Worm (Caenorhabditis elegans) whole organism, late embryonic: Measurements from ENCODE around the gene spv-1.

Experiments
- F13H6.1 ChIP-seq: sonication (generic microtip); optimal IDR thresholded peaks from 2 replicates; lab custom pipeline; 2016; ENCODE audit warnings: missing genetic modification characterization, missing compliant biosample characterization
- K02D7.2 ChIP-seq: sonication (generic microtip); optimal IDR thresholded peaks from 2 replicates; lab custom pipeline; 2017; ENCODE audit warnings: mild to moderate bottlenecking, missing genetic modification characterization, missing compliant biosample characterization
- T23F11.4 ChIP-seq: fragments of 200-800 bp; sonication (Bioruptor generic); optimal IDR thresholded peaks from 2 replicates; lab custom pipeline; 2018; ENCODE audit warnings: mild to moderate bottlenecking, missing genetic modification characterization, missing compliant biosample characterization
- Y22D7AL.16 ChIP-seq: sonication (generic microtip); optimal IDR thresholded peaks from 2 replicates; lab custom pipeline; 2016; ENCODE audit warnings: missing genetic modification characterization, missing compliant biosample characterization
- ceh-14 ChIP-seq: sonication (generic microtip); optimal IDR thresholded peaks from 2 replicates; lab custom pipeline; 2016; ENCODE audit warnings: missing genotype, missing genetic modification characterization, missing compliant biosample characterization
- ceh-2 ChIP-seq: sonication (generic microtip); optimal IDR thresholded peaks from 2 replicates; lab custom pipeline; 2016; ENCODE audit warnings: missing genotype, missing genetic modification characterization, missing compliant biosample characterization
- ceh-22 ChIP-seq: sonication (generic microtip); optimal IDR thresholded peaks from 2 replicates; lab custom pipeline; 2017; ENCODE audit warnings: missing biosample characterization, missing genetic modification characterization
- ceh-24 ChIP-seq: sonication (generic microtip); optimal IDR thresholded peaks from 2 replicates; lab custom pipeline; 2016; ENCODE audit warnings: mild to moderate bottlenecking, missing genetic modification characterization, missing compliant biosample characterization
- ceh-34 ChIP-seq: sonication (generic microtip); optimal IDR thresholded peaks from 2 replicates; lab custom pipeline; 2016; ENCODE audit warnings: mild to moderate bottlenecking, missing genetic modification characterization, missing compliant biosample characterization
- ceh-45 ChIP-seq: fragments of 200-800 bp; sonication (Bioruptor generic); IDR thresholded peaks from 2 replicates; pipeline ENCODE4 v1.3.6; 2022; ENCODE audit warnings: missing genetic modification reagents, missing genetic modification characterization, missing compliant biosample characterization
- che-1 ChIP-seq: sonication (generic microtip); optimal IDR thresholded peaks from 2 replicates; lab custom pipeline; 2016; ENCODE audit warnings: mild to moderate bottlenecking, missing genetic modification characterization, missing compliant biosample characterization
- dmd-4 ChIP-seq: sonication (generic microtip); optimal IDR thresholded peaks from 2 replicates; lab custom pipeline; 2016; ENCODE audit warnings: borderline replicate concordance, missing genetic modification characterization, missing compliant biosample characterization
- elt-2 ChIP-seq: sonication (generic microtip); optimal IDR thresholded peaks from 2 replicates; lab custom pipeline; 2016; ENCODE audit warnings: missing genetic modification reagents, missing genetic modification characterization, missing compliant biosample characterization
- ets-4 ChIP-seq: sonication (generic microtip); optimal IDR thresholded peaks from 2 replicates; lab custom pipeline; 2016; ENCODE audit warnings: missing genetic modification characterization, missing compliant biosample characterization
- eyg-1 ChIP-seq: sonication (generic microtip); optimal IDR thresholded peaks from 2 replicates; lab custom pipeline; 2016; ENCODE audit warnings: missing genotype, missing genetic modification characterization, missing compliant biosample characterization
- fax-1 ChIP-seq: sonication (generic microtip); optimal IDR thresholded peaks from 2 replicates; lab custom pipeline; 2016; ENCODE audit warnings: missing genotype, missing genetic modification characterization, missing compliant biosample characterization
- fkh-10 ChIP-seq: fragments of 150-350 bp; optimal IDR thresholded peaks from 2 replicates; lab custom pipeline; 2014; ENCODE audit warnings: missing biosample characterization, missing genetic modification reagents, missing genetic modification characterization
- fkh-6 ChIP-seq: sonication (generic microtip); optimal IDR thresholded peaks from 2 replicates; lab custom pipeline; 2016; ENCODE audit warnings: missing genetic modification characterization, missing compliant biosample characterization
- hlh-6 ChIP-seq: sonication (generic microtip); optimal IDR thresholded peaks from 2 replicates; lab custom pipeline; 2016; ENCODE audit warnings: missing genotype, missing genetic modification characterization, missing compliant biosample characterization
- lim-6 ChIP-seq: sonication (generic microtip); optimal IDR thresholded peaks from 2 replicates; lab custom pipeline; 2016; ENCODE audit warnings: missing genetic modification characterization, missing compliant biosample characterization
- mec-3 ChIP-seq: sonication (generic microtip); optimal IDR thresholded peaks from 2 replicates; lab custom pipeline; 2016; ENCODE audit warnings: borderline replicate concordance, missing genetic modification characterization, missing compliant biosample characterization
- nfya-1 ChIP-seq: sonication (generic microtip); optimal IDR thresholded peaks from 2 replicates; lab custom pipeline; 2017; ENCODE audit warnings: missing genetic modification characterization, mild to moderate bottlenecking, missing compliant biosample characterization, antibody characterized with exemption, moderate library complexity
- nhr-232 ChIP-seq: sonication (generic microtip); optimal IDR thresholded peaks from 2 replicates; lab custom pipeline; 2016; ENCODE audit warnings: missing genetic modification characterization, missing compliant biosample characterization
- odd-2 ChIP-seq: sonication (generic microtip); optimal IDR thresholded peaks from 2 replicates; lab custom pipeline; 2017; ENCODE audit warnings: antibody characterized with exemption, mild to moderate bottlenecking, missing genetic modification characterization, missing compliant biosample characterization
- pag-3 ChIP-seq: sonication (generic microtip); optimal IDR thresholded peaks from 2 replicates; lab custom pipeline; 2016; ENCODE audit warnings: missing compliant biosample characterization, missing genetic modification characterization, borderline replicate concordance
- pqm-1 ChIP-seq: sonication (generic microtip); optimal IDR thresholded peaks from 2 replicates; lab custom pipeline; 2016; ENCODE audit warnings: missing genetic modification characterization, missing compliant biosample characterization
- ref-2 ChIP-seq: sonication (generic microtip); optimal IDR thresholded peaks from 2 replicates; lab custom pipeline; 2016; ENCODE audit warnings: missing genetic modification characterization, missing compliant biosample characterization
- rnt-1 ChIP-seq: sonication (generic microtip); optimal IDR thresholded peaks from 2 replicates; lab custom pipeline; 2016; ENCODE audit warnings: missing genetic modification characterization, missing compliant biosample characterization
- sdc-2 ChIP-seq: sonication (generic microtip); optimal IDR thresholded peaks from 2 replicates; lab custom pipeline; 2016; ENCODE audit warnings: missing genotype, missing genetic modification characterization, missing compliant biosample characterization
- sox-2 ChIP-seq: fragments of 200-800 bp; sonication (Bioruptor generic); IDR thresholded peaks from 2 replicates; pipeline ENCODE4 v1.3.6; 2022; ENCODE audit warnings: missing genetic modification reagents, missing genetic modification characterization, missing compliant biosample characterization
- tbx-7 ChIP-seq: sonication (generic microtip); optimal IDR thresholded peaks from 2 replicates; lab custom pipeline; 2016; ENCODE audit warnings: missing genotype, missing genetic modification characterization, missing compliant biosample characterization
- ttx-3 ChIP-seq: sonication (generic microtip); optimal IDR thresholded peaks from 2 replicates; lab custom pipeline; 2016; ENCODE audit warnings: missing genetic modification reagents, missing genetic modification characterization, missing compliant biosample characterization
- unc-3 ChIP-seq, 2 experiments: fragments of 200-800 bp in 1 of 2; sonication (Bioruptor generic) in 1 of 2; sonication (generic microtip) in 1 of 2; conservative IDR thresholded peaks in 1 of 2; optimal IDR thresholded peaks in 1 of 2; 2 replicates each; pipeline versions ENCODE4 v1.3.6 to Lab custom; 2016 to 2022; ENCODE audit warnings: missing compliant biosample characterization in 2 of 2, missing genetic modification characterization in 2 of 2, missing genetic modification reagents in 1 of 2
- unc-42 ChIP-seq: sonication (generic microtip); optimal IDR thresholded peaks from 2 replicates; lab custom pipeline; 2016; ENCODE audit warnings: missing genotype, missing genetic modification characterization, missing compliant biosample characterization
- unc-55 ChIP-seq: sonication (generic microtip); optimal IDR thresholded peaks from 2 replicates; lab custom pipeline; 2017; ENCODE audit warnings: missing biosample characterization, missing genetic modification reagents, missing genetic modification characterization
- zip-5 ChIP-seq: sonication (generic microtip); optimal IDR thresholded peaks from 2 replicates; lab custom pipeline; 2016; ENCODE audit warnings: missing genetic modification characterization, missing compliant biosample characterization

spv-1 gene

ce11 chrII:7920178-7920577 lies 8.3 kb downstream of the spv-1 start:
- TF ChIP-seq F13H6.1 (tag; lab: Kevin White, UChicago) (no peak), unc-42 (peak; percentile 37)

- TF ChIP-seq rnt-1 (tag; lab: Kevin White, UChicago) (no peak), pqm-1 (no peak), sdc-2 (tag; lab: Kevin White, UChicago) (no peak)
Observed at ce11 chrII:7911015-7911414, 17.5 kb downstream of the spv-1 start, which contains the start of gene ZK675.4. ZK675.4 (plus strand) TSS chrII:7911315.

- no peak for TF ChIP-seq ceh-34 (tag; lab: Kevin White, UChicago)
- TF ChIP-seq ceh-24, result no peak
- TF ChIP-seq nhr-232 (tag; lab: Kevin White, UChicago), result no peak
- TF ChIP-seq che-1 (tag; lab: Kevin White, UChicago), result no peak
- no peak for TF ChIP-seq dmd-4 (tag; lab: Kevin White, UChicago)
- no peak for TF ChIP-seq ceh-14 (tag; lab: Kevin White, UChicago)
- TF ChIP-seq ceh-2 (tag; lab: Kevin White, UChicago), result no peak
- TF ChIP-seq pag-3 (tag; lab: Kevin White, UChicago), result no peak
- no peak for TF ChIP-seq tbx-7 (tag; lab: Kevin White, UChicago)
- no peak for TF ChIP-seq sox-2
- TF ChIP-seq unc-42, result no peak
- TF ChIP-seq ttx-3 (tag; lab: Kevin White, UChicago), result no peak
- no peak for TF ChIP-seq fax-1 (tag; lab: Kevin White, UChicago)
- no peak for TF ChIP-seq ceh-45 (GFP tag; lab: Robert Waterston, UW)
- no peak for TF ChIP-seq K02D7.2 (tag; lab: Kevin White, UChicago)
- TF ChIP-seq nfya-1 (tag; lab: Kevin White, UChicago), result no peak
- TF ChIP-seq fkh-6 (tag; lab: Kevin White, UChicago), result no peak
- TF ChIP-seq ref-2 (tag; lab: Kevin White, UChicago), result no peak
- TF ChIP-seq ceh-22 (tag; lab: Kevin White, UChicago), result no peak
- TF ChIP-seq, all 69 proteins: peak for 0
Observed at ce11 chrII:7907539-7907997, 20.9 kb downstream of the spv-1 start, which contains the start of gene best-23. best-23 (minus strand) TSS chrII:7907589.

ce11 chrII:7901990-7902389 lies 26.5 kb downstream of the spv-1 start:
- TF ChIP-seq unc-3 (GFP tag; conservative IDR thresholded peaks at IDR 0.05; lab: Robert Waterston, UW) (no peak), unc-3 (tag; optimal IDR thresholded peaks at IDR 0.05; lab: Kevin White, UChicago) (no peak), eyg-1 (tag; lab: Kevin White, UChicago) (no peak), elt-2 (no peak), mec-3 (no peak), fkh-10 (GFP tag; lab: Kevin White, UChicago) (no peak), zip-5 (tag; lab: Kevin White, UChicago) (no peak), unc-55 (no peak), T23F11.4 (no peak), Y22D7AL.16 (tag; lab: Kevin White, UChicago) (no peak), hlh-6 (no peak), nhr-232 (tag; lab: Kevin White, UChicago) (no peak), ttx-3 (tag; lab: Kevin White, UChicago) (no peak), odd-2 (tag; lab: Kevin White, UChicago) (no peak), ets-4 (tag; lab: Kevin White, UChicago) (no peak), pqm-1 (no peak), K02D7.2 (tag; lab: Kevin White, UChicago) (no peak)

ce11 chrII:7900762-7901161 lies 27.7 kb downstream of the spv-1 start:
- TF ChIP-seq lim-6, result no peak
- TF ChIP-seq fkh-10 (GFP tag; lab: Kevin White, UChicago), result no peak
